Worm (Caenorhabditis elegans) whole organism, L1 larva: ENCODE data around the gene C34F6.11.

ENCODE experiments used
- C16A3.4 ChIP-seq: fragments of 150-350 bp; optimal IDR thresholded peaks from 2 replicates; lab custom pipeline; 2014; ENCODE audit warnings: missing biosample characterization, missing genetic modification characterization
- F16B12.6 ChIP-seq: fragments of 150-350 bp; optimal IDR thresholded peaks from 2 replicates; lab custom pipeline; 2014; ENCODE audit warnings: missing biosample characterization, missing genetic modification characterization
- blmp-1 ChIP-seq: fragments of 150-350 bp; optimal IDR thresholded peaks from 2 replicates; lab custom pipeline; 2014; ENCODE audit warnings: missing biosample characterization, missing genetic modification characterization
- ceh-63 ChIP-seq: fragments of 200-800 bp; sonication (Bioruptor generic); optimal IDR thresholded peaks from 2 replicates; lab custom pipeline; 2018; ENCODE audit warnings: mild to moderate bottlenecking, missing genetic modification characterization, missing compliant biosample characterization
- ceh-8 ChIP-seq: fragments of 200-800 bp; sonication (Bioruptor generic); optimal IDR thresholded peaks from 2 replicates; lab custom pipeline; 2018; ENCODE audit warnings: mild to moderate bottlenecking, missing genetic modification characterization, moderate library complexity, missing compliant biosample characterization
- ceh-82 ChIP-seq, 3 experiments: fragments of 150-350 bp in 1 of 3; sonication (generic microtip) in 2 of 3; optimal IDR thresholded peaks; 2 replicates each; lab custom pipeline; 2014 to 2017; ENCODE audit warnings: missing biosample characterization in 3 of 3, missing genetic modification characterization in 3 of 3
- ceh-88 ChIP-seq: fragments of 200-800 bp; sonication (Bioruptor generic); IDR thresholded peaks from 2 replicates; pipeline ENCODE4 v1.3.6; 2022; ENCODE audit warnings: missing genetic modification characterization, missing compliant biosample characterization
- dpl-1 ChIP-seq, 3 experiments: fragments of 150-350 bp in 2 of 3; sonication (generic microtip) in 1 of 3; optimal IDR thresholded peaks; 2 replicates each; lab custom pipeline; 2014 to 2017; ENCODE audit warnings: missing biosample characterization in 3 of 3, missing genetic modification characterization in 3 of 3, missing genetic modification reagents in 3 of 3
- dsc-1 ChIP-seq: sonication (generic microtip); optimal IDR thresholded peaks from 2 replicates; lab custom pipeline; 2016; ENCODE audit warnings: mild to moderate bottlenecking, missing genetic modification characterization, missing compliant biosample characterization
- efl-1 ChIP-seq, 4 experiments: fragments of 150-350 bp; optimal IDR thresholded peaks in 3 of 4; peaks in 1 of 4; 1 replicate in 1 of 4; 2 replicates in 3 of 4; lab custom pipeline; 2014; ENCODE audit warnings: missing biosample characterization in 2 of 4, missing genetic modification characterization in 2 of 4, missing genetic modification reagents in 2 of 4
- egl-13 ChIP-seq: sonication (generic microtip); optimal IDR thresholded peaks from 2 replicates; lab custom pipeline; 2016; ENCODE audit warnings: missing genotype, missing genetic modification reagents, missing genetic modification characterization, missing compliant biosample characterization
- egl-27 ChIP-seq, 2 experiments: fragments of 150-350 bp in 1 of 2; sonication (generic microtip); optimal IDR thresholded peaks; 3 replicates each; lab custom pipeline; 2017 to 2018; ENCODE audit warnings: missing biosample characterization in 2 of 2, missing genetic modification characterization in 2 of 2, missing genetic modification reagents in 2 of 2
- elt-3 ChIP-seq, 6 experiments: fragments of 150-350 bp in 1 of 6; sonication (generic microtip); optimal IDR thresholded peaks; 2 replicates each; lab custom pipeline; 2017 to 2018; ENCODE audit warnings: missing biosample characterization in 6 of 6, missing genetic modification characterization in 6 of 6, inconsistent platforms in 1 of 6
- ets-5 ChIP-seq: fragments of 200-800 bp; sonication (Bioruptor generic); IDR thresholded peaks from 2 replicates; pipeline ENCODE4 v1.3.6; 2022; ENCODE audit warnings: missing genetic modification characterization, missing compliant biosample characterization
- fkh-4 ChIP-seq: sonication (generic microtip); optimal IDR thresholded peaks from 2 replicates; lab custom pipeline; 2016; ENCODE audit warnings: missing compliant biosample characterization, missing genetic modification characterization, borderline replicate concordance
- fkh-8 ChIP-seq: sonication (generic microtip); optimal IDR thresholded peaks from 2 replicates; lab custom pipeline; 2016; ENCODE audit warnings: mild to moderate bottlenecking, missing genetic modification characterization, missing compliant biosample characterization
- isw-1 ChIP-seq: fragments of 200-800 bp; sonication (Bioruptor generic); IDR thresholded peaks from 2 replicates; pipeline ENCODE4 v1.3.6; 2022; ENCODE audit warnings: missing genetic modification characterization, missing compliant biosample characterization
- lin-14 ChIP-seq: fragments of 200-800 bp; sonication (Bioruptor generic); optimal IDR thresholded peaks from 2 replicates; lab custom pipeline; 2018; ENCODE audit warnings: mild to moderate bottlenecking, missing genetic modification characterization, moderate library complexity, missing compliant biosample characterization
- lin-35 ChIP-seq, 2 experiments: fragments of 150-350 bp; optimal IDR thresholded peaks; 2 replicates each; lab custom pipeline; 2014; ENCODE audit warnings: missing biosample characterization in 2 of 2, missing genetic modification characterization in 2 of 2, missing genetic modification reagents in 2 of 2
- lsy-2 ChIP-seq, 2 experiments: fragments of 150-350 bp; optimal IDR thresholded peaks; 2 replicates each; lab custom pipeline; 2014; ENCODE audit warnings: missing biosample characterization in 2 of 2, missing genetic modification characterization in 2 of 2
- mab-9 ChIP-seq: fragments of 200-800 bp; sonication (Bioruptor generic); IDR thresholded peaks from 2 replicates; pipeline ENCODE4 v1.3.6; 2022; ENCODE audit warnings: missing genetic modification reagents, missing genetic modification characterization, missing compliant biosample characterization
- mep-1 ChIP-seq: fragments of 150-350 bp; optimal IDR thresholded peaks from 2 replicates; lab custom pipeline; 2014; ENCODE audit warnings: missing biosample characterization, missing genetic modification characterization
- nhr-12 ChIP-seq: sonication (generic microtip); optimal IDR thresholded peaks from 2 replicates; lab custom pipeline; 2017; ENCODE audit warnings: missing biosample characterization, missing genetic modification characterization
- nhr-19 ChIP-seq: fragments of 200-800 bp; sonication (Bioruptor generic); conservative IDR thresholded peaks from 2 replicates; pipeline ENCODE4 v1.3.6; 2022; ENCODE audit warnings: missing genetic modification characterization, missing compliant biosample characterization
- nhr-20 ChIP-seq: sonication (generic microtip); optimal IDR thresholded peaks from 2 replicates; lab custom pipeline; 2016; ENCODE audit warnings: mild to moderate bottlenecking, missing genetic modification characterization, missing compliant biosample characterization
- nhr-237 ChIP-seq: fragments of 150-350 bp; optimal IDR thresholded peaks from 2 replicates; lab custom pipeline; 2014; ENCODE audit warnings: missing biosample characterization, missing genetic modification characterization
- nhr-28 ChIP-seq: fragments of 150-350 bp; optimal IDR thresholded peaks from 2 replicates; lab custom pipeline; 2014; ENCODE audit warnings: missing biosample characterization, missing genetic modification characterization
- nhr-47 ChIP-seq: sonication (generic microtip); optimal IDR thresholded peaks from 2 replicates; lab custom pipeline; 2016; ENCODE audit warnings: mild to moderate bottlenecking, missing genetic modification characterization, moderate library complexity, missing compliant biosample characterization
- nhr-71 ChIP-seq: sonication (generic microtip); optimal IDR thresholded peaks from 2 replicates; lab custom pipeline; 2016; ENCODE audit warnings: mild to moderate bottlenecking, missing genetic modification characterization, moderate library complexity, missing compliant biosample characterization
- nhr-90 ChIP-seq: sonication (generic microtip); optimal IDR thresholded peaks from 2 replicates; lab custom pipeline; 2016; ENCODE audit warnings: mild to moderate bottlenecking, missing genetic modification characterization, missing compliant biosample characterization; ENCODE audit not compliant: poor library complexity
- pag-3 ChIP-seq: sonication (generic microtip); optimal IDR thresholded peaks from 2 replicates; lab custom pipeline; 2017; ENCODE audit warnings: missing genetic modification characterization, mild to moderate bottlenecking, missing compliant biosample characterization, antibody characterized with exemption, borderline replicate concordance; ENCODE audit not compliant: insufficient read depth
- pqm-1 ChIP-seq: sonication (generic microtip); optimal IDR thresholded peaks from 3 replicates; lab custom pipeline; 2017; ENCODE audit warnings: missing biosample characterization, missing genetic modification characterization
- rnt-1 ChIP-seq: sonication (generic microtip); optimal IDR thresholded peaks from 2 replicates; lab custom pipeline; 2016; ENCODE audit warnings: mild to moderate bottlenecking, missing genetic modification characterization, moderate library complexity, missing compliant biosample characterization
- snu-23 ChIP-seq: sonication (generic microtip); optimal IDR thresholded peaks from 2 replicates; lab custom pipeline; 2016; ENCODE audit warnings: missing genetic modification characterization, missing compliant biosample characterization
- swsn-7 ChIP-seq: sonication (generic microtip); optimal IDR thresholded peaks from 2 replicates; lab custom pipeline; 2016; ENCODE audit warnings: missing genetic modification characterization, missing compliant biosample characterization
- tbx-2 ChIP-seq: sonication (generic microtip); optimal IDR thresholded peaks from 2 replicates; lab custom pipeline; 2016; ENCODE audit warnings: missing genetic modification characterization, missing compliant biosample characterization
- tlp-1 ChIP-seq: fragments of 150-350 bp; optimal IDR thresholded peaks from 2 replicates; lab custom pipeline; 2014; ENCODE audit warnings: missing biosample characterization, missing genetic modification characterization
- unc-130 ChIP-seq: fragments of 150-350 bp; optimal IDR thresholded peaks from 2 replicates; lab custom pipeline; 2017; ENCODE audit warnings: missing biosample characterization, missing genetic modification characterization, inconsistent platforms
- unc-86 ChIP-seq: sonication (generic microtip); optimal IDR thresholded peaks from 2 replicates; lab custom pipeline; 2016; ENCODE audit warnings: missing genetic modification characterization, missing compliant biosample characterization
- xbp-1 ChIP-seq: sonication (generic microtip); optimal IDR thresholded peaks from 2 replicates; lab custom pipeline; 2016; ENCODE audit warnings: missing genetic modification characterization, missing compliant biosample characterization
- ztf-11 ChIP-seq, 2 experiments: sonication (generic microtip); optimal IDR thresholded peaks; 2 replicates each; lab custom pipeline; 2016 to 2017; ENCODE audit warnings: missing genetic modification characterization in 2 of 2, missing biosample characterization in 1 of 2, missing compliant biosample characterization in 1 of 2
- ztf-4 ChIP-seq: fragments of 150-350 bp; optimal IDR thresholded peaks from 2 replicates; lab custom pipeline; 2014; ENCODE audit warnings: missing biosample characterization, missing genetic modification characterization

C34F6.11 gene

DNA sequence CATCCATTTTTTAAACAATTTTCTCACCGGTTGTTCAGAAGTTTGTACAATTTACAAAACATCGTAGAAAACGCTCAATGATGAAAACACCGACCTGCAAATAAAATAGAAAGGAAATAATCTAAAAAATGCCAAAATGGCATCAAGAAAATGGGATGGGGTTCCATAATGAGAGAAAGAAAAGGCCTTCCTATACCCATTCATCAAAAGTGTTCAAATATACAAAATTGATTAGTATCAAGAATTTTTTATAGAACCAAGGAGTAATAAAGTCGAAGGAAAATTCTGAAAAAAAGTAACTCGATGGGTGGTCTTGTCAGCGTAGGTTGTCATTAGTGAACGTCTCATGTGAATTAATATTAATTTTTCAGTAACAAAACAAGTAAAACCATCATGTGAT, 22.9 kb upstream of the C34F6.11 start, which contains the start of gene C34F6.12:
TSS of gene C34F6.12 (minus strand) at position 101 of the 400 bp plus-strand sequence.
- TF ChIP-seq ets-5 (GFP tag; lab: Robert Waterston, UW) (no peak), efl-1 (optimal IDR thresholded peaks at IDR 0.05; lab: Kevin White, UChicago) (no peak), efl-1 (GFP tag; optimal IDR thresholded peaks at IDR 0.05 in 1 of 2; lab: Kevin White, UChicago) (peak in 1 of 2 experiments; percentile 37), pqm-1 (tag; lab: Kevin White, UChicago) (no peak), ceh-63 (GFP tag; lab: Kevin White, UChicago) (no peak)

DNA sequence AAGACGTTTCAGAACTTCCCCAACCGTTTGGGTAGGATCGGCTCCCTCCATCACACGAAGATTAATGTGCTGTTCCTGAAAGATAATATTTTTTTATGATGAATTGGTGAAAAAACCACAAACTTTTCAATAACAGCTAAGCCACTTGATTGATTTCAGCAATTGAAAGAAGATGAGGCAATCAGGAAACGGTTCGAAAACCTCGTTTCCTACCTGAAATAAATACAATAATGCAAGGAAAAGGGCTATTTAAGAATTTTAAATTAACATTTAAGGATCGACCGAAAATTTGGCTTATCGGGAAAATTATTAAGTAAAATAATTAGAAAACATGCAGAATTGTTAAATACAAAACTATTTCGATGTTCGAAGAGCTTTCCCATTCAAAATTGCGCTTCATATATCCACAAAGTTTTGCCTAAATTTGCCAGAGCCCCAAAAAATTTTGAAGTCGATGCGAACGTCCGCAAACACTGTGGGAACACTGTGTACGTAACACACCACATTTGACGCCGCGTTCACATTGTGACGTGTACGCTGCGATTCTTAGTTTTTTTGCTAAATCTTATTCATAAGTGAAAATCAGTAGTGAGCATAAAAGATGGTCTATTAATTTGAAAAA, 19.0 kb upstream of the C34F6.11 start, which contains the start of gene C34F6.9:
TSS of gene C34F6.9 (minus strand) at position 51 of the 622 bp plus-strand sequence.
- TF ChIP-seq ztf-11 (tag; optimal IDR thresholded peaks at IDR 0.05; lab: Kevin White, UChicago) (no peak), ceh-88 (GFP tag; lab: Robert Waterston, UW) (no peak), unc-86 (no peak), lin-14 (GFP tag; lab: Kevin White, UChicago) (peak; percentile 50), snu-23 (GFP tag; lab: Kevin White, UChicago) (no peak), unc-130 (tag; lab: Kevin White, UChicago) (no peak), egl-13 (tag; lab: Kevin White, UChicago) (no peak), dpl-1 (GFP tag; optimal IDR thresholded peaks at IDR 0.05; lab: Kevin White, UChicago) (peak in 1 of 3 experiments; percentile 13), efl-1 (optimal IDR thresholded peaks at IDR 0.05; lab: Kevin White, UChicago) (no peak), efl-1 (GFP tag; optimal IDR thresholded peaks at IDR 0.05 in 1 of 2; lab: Kevin White, UChicago) (peak in 1 of 2 experiments; percentile 84), tlp-1 (tag; lab: Kevin White, UChicago) (no peak), nhr-47 (tag; lab: Kevin White, UChicago) (no peak), lin-35 (GFP tag; optimal IDR thresholded peaks at IDR 0.05; lab: Kevin White, UChicago) (peak in 1 of 2 experiments; percentile 13), nhr-12 (tag; lab: Kevin White, UChicago) (no peak), ceh-8 (GFP tag; lab: Kevin White, UChicago) (no peak), blmp-1 (tag; lab: Kevin White, UChicago) (peak; percentile 6), lsy-2 (tag; optimal IDR thresholded peaks at IDR 0.05; lab: Kevin White, UChicago) (peak in 1 of 2 experiments; percentile 27), nhr-237 (tag; lab: Kevin White, UChicago) (no peak), mep-1 (peak; percentile 12), isw-1 (no peak), pag-3 (tag; lab: Kevin White, UChicago) (no peak), egl-27 (tag; optimal IDR thresholded peaks at IDR 0.05; lab: Kevin White, UChicago) (no peak), F16B12.6 (tag; lab: Kevin White, UChicago) (peak; percentile 79), nhr-28 (tag; lab: Kevin White, UChicago) (no peak)

DNA sequence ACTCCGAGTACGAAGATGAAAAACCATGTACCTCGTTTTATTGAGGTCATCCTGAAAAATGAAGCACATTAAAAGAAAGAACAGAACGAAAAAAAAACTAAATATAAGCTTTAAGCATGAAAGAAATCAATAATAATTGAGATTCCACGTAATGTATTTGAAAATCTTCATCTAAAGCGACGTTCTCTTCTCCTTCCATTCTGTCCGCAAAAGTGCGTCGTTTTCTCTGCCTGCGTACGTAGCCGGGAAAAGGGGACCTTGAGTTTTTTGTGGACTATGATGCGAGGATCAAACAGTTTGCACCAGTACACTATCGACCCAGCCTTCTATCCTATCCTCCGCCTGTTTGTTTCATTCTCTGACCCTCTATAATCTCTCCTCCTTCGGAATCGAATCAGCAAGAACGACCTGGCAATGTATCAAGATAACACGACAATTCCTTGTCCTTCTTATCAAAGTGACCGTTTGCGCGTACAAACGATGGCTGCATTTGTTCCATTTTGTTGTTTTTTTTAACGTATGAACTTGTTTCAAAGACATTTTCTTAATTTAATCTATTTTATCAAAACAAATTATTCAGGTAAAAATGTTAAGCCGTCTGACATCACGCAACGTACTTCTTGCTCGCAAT, 11.8 kb upstream of the C34F6.11 start, which contains the start of the genes C34F6.7 and idh-2:
TSS of gene C34F6.7 (minus strand) at position 51 of the 631 bp plus-strand sequence.
TSS of gene idh-2 (plus strand) at position 581 of the 631 bp plus-strand sequence.
- TF ChIP-seq tlp-1 (tag; lab: Kevin White, UChicago): no peak
- peak; percentile 59 for TF ChIP-seq nhr-71
- TF ChIP-seq dpl-1 (GFP tag; optimal IDR thresholded peaks at IDR 0.05; lab: Kevin White, UChicago): peak; percentile 13 to 45 (median 34)
- peak in 1 of 3 experiments; percentile 42 for TF ChIP-seq ceh-82 (tag; optimal IDR thresholded peaks at IDR 0.05; lab: Kevin White, UChicago)
- peak; percentile 48 to 93 (median 66) for TF ChIP-seq elt-3 (tag; optimal IDR thresholded peaks at IDR 0.05; lab: Kevin White, UChicago)
- peak; percentile 61 for TF ChIP-seq nhr-90 (tag; lab: Kevin White, UChicago)
- TF ChIP-seq nhr-12 (tag; lab: Kevin White, UChicago): no peak
- peak in 1 of 2 experiments; percentile 31 for TF ChIP-seq efl-1 (optimal IDR thresholded peaks at IDR 0.05; lab: Kevin White, UChicago)
- peak in 1 of 2 experiments; percentile 94 for TF ChIP-seq efl-1 (GFP tag; optimal IDR thresholded peaks at IDR 0.05 in 1 of 2; lab: Kevin White, UChicago)
- TF ChIP-seq dsc-1 (tag; lab: Kevin White, UChicago): peak; percentile 0
- peak; percentile 49 for TF ChIP-seq tbx-2 (tag; lab: Kevin White, UChicago)
- no peak for TF ChIP-seq fkh-4 (tag; lab: Kevin White, UChicago)
- peak; percentile 20 for TF ChIP-seq nhr-19 (GFP tag; lab: Robert Waterston, UW)
- peak; percentile 69 for TF ChIP-seq blmp-1 (tag; lab: Kevin White, UChicago)
- TF ChIP-seq lin-35 (GFP tag; optimal IDR thresholded peaks at IDR 0.05; lab: Kevin White, UChicago): peak in 1 of 2 experiments; percentile 59
- peak; percentile 43 for TF ChIP-seq swsn-7
- peak; percentile 39 for TF ChIP-seq nhr-47 (tag; lab: Kevin White, UChicago)
- peak; percentile 25 for TF ChIP-seq C16A3.4 (tag; lab: Kevin White, UChicago)
- peak; percentile 71 for TF ChIP-seq mep-1
- TF ChIP-seq xbp-1 (tag; lab: Kevin White, UChicago): peak; percentile 46
- TF ChIP-seq lsy-2 (tag; optimal IDR thresholded peaks at IDR 0.05; lab: Kevin White, UChicago): peak; percentile 44 to 45
- TF ChIP-seq lin-14 (GFP tag; lab: Kevin White, UChicago): peak; percentile 66
- peak; percentile 40 for TF ChIP-seq ztf-4
- TF ChIP-seq F16B12.6 (tag; lab: Kevin White, UChicago): peak; percentile 89
- TF ChIP-seq nhr-20 (tag; lab: Kevin White, UChicago): peak; percentile 79
- 0 out of 2 replicates have a peak, but pooled peaks have one; percentile 21 for TF ChIP-seq mab-9 (GFP tag; lab: Robert Waterston, UW)
- TF ChIP-seq fkh-8 (tag; lab: Kevin White, UChicago): no peak
- peak; percentile 35 for TF ChIP-seq rnt-1
